Fruit fly (Drosophila melanogaster) whole organism, embryonic: ENCODE results near the gene CG31717.

ENCODE experiments used
- B-H2 ChIP-seq: fragments of 200-800 bp; sonication (Bioruptor generic); optimal IDR thresholded peaks from 2 replicates; lab custom pipeline; 2018; ENCODE audit warnings: missing biosample characterization, mild to moderate bottlenecking, missing genetic modification characterization
- BEAF-32 ChIP-seq: fragments of 200-800 bp; sonication (Bioruptor generic); optimal IDR thresholded peaks from 3 replicates; lab custom pipeline; 2017; ENCODE audit warnings: missing biosample characterization, missing genetic modification characterization, mild to moderate bottlenecking, moderate library complexity, missing genetic modification reagents
- CG1024 ChIP-seq: fragments of 200-800 bp; sonication (Bioruptor generic); IDR thresholded peaks from 2 replicates; pipeline ENCODE4 v1.3.6; 2022; ENCODE audit warnings: missing biosample characterization, missing genetic modification characterization
- CG10959 ChIP-seq: fragments of 200-800 bp; sonication (Bioruptor generic); IDR thresholded peaks from 2 replicates; pipeline ENCODE4 v1.3.6; 2022; ENCODE audit warnings: missing biosample characterization, missing genetic modification characterization
- CG10979 ChIP-seq: fragments of 200-800 bp; sonication (Bioruptor generic); optimal IDR thresholded peaks from 2 replicates; lab custom pipeline; 2018; ENCODE audit warnings: missing biosample characterization, mild to moderate bottlenecking, missing genetic modification characterization, moderate library complexity
- CG11093 ChIP-seq: fragments of 200-800 bp; sonication (Bioruptor generic); IDR thresholded peaks from 3 replicates; pipeline ENCODE4 v1.3.6; 2022; ENCODE audit warnings: missing biosample characterization, missing genetic modification characterization
- CG13775 ChIP-seq: fragments of 200-800 bp; sonication (Bioruptor generic); optimal IDR thresholded peaks from 3 replicates; lab custom pipeline; 2017; ENCODE audit warnings: missing biosample characterization, mild to moderate bottlenecking, missing genetic modification characterization
- CG15269 ChIP-seq: fragments of 200-800 bp; sonication (Bioruptor generic); optimal IDR thresholded peaks from 2 replicates; lab custom pipeline; 2018; ENCODE audit warnings: missing biosample characterization, mild to moderate bottlenecking, missing genetic modification characterization, moderate library complexity
- CG15514 ChIP-seq: fragments of 200-800 bp; sonication (Bioruptor generic); optimal IDR thresholded peaks from 3 replicates; lab custom pipeline; 2017; ENCODE audit warnings: missing biosample characterization, missing genetic modification characterization, mild to moderate bottlenecking, moderate library complexity, missing genetic modification reagents
- CG15696 ChIP-seq: fragments of 200-800 bp; sonication (Bioruptor generic); optimal IDR thresholded peaks from 2 replicates; lab custom pipeline; 2019; ENCODE audit warnings: missing biosample characterization, mild to moderate bottlenecking, missing genetic modification characterization, moderate library complexity
- CG2129 ChIP-seq: fragments of 200-800 bp; sonication (Bioruptor generic); IDR thresholded peaks from 2 replicates; pipeline ENCODE4 v1.3.6; 2022; ENCODE audit warnings: missing biosample characterization, missing genetic modification characterization; ENCODE audit not compliant: partially characterized antibody
- CG2202 ChIP-seq: fragments of 200-800 bp; sonication (Bioruptor generic); optimal IDR thresholded peaks from 2 replicates; lab custom pipeline; 2018; ENCODE audit warnings: missing biosample characterization, mild to moderate bottlenecking, missing genetic modification characterization
- CG2712 ChIP-seq: fragments of 200-800 bp; optimal IDR thresholded peaks from 3 replicates; lab custom pipeline; 2019; ENCODE audit warnings: missing biosample characterization, mild to moderate bottlenecking, missing genetic modification characterization, moderate library complexity
- CG30020 ChIP-seq: fragments of 200-800 bp; optimal IDR thresholded peaks from 2 replicates; lab custom pipeline; 2019; ENCODE audit warnings: missing biosample characterization, mild to moderate bottlenecking, missing genetic modification characterization, moderate library complexity
- CG31365 ChIP-seq: fragments of 200-800 bp; sonication (Bioruptor generic); optimal IDR thresholded peaks from 2 replicates; lab custom pipeline; 2018; ENCODE audit warnings: missing biosample characterization, mild to moderate bottlenecking, missing genetic modification characterization
- CG33213 ChIP-seq: fragments of 200-800 bp; sonication (Bioruptor generic); optimal IDR thresholded peaks from 3 replicates; lab custom pipeline; 2016; ENCODE audit warnings: missing biosample characterization, missing genetic modification characterization
- CG3838 ChIP-seq: fragments of 200-800 bp; sonication (Bioruptor generic); optimal IDR thresholded peaks from 3 replicates; lab custom pipeline; 2016; ENCODE audit warnings: missing biosample characterization, missing genetic modification characterization
- CG4617 ChIP-seq: fragments of 200-800 bp; sonication (Bioruptor generic); optimal IDR thresholded peaks from 3 replicates; lab custom pipeline; 2016; ENCODE audit warnings: missing biosample characterization, missing genetic modification characterization, borderline replicate concordance
- CG7357 ChIP-seq: fragments of 200-800 bp; sonication (Bioruptor generic); IDR thresholded peaks from 3 replicates; pipeline ENCODE4 v1.3.6; 2022; ENCODE audit warnings: missing biosample characterization, missing genetic modification characterization
- CG7963 ChIP-seq: fragments of 200-800 bp; sonication (Bioruptor generic); IDR thresholded peaks from 3 replicates; pipeline ENCODE4 v1.3.6; 2022; ENCODE audit warnings: missing biosample characterization, missing genetic modification characterization; ENCODE audit not compliant: partially characterized antibody
- CTCF ChIP-seq: fragments of 200-800 bp; sonication (Bioruptor generic); optimal IDR thresholded peaks from 2 replicates; lab custom pipeline; 2017; ENCODE audit warnings: missing biosample characterization, mild to moderate bottlenecking, missing genetic modification characterization, moderate library complexity
- D ChIP-seq, 2 experiments: fragments of 200-800 bp in 1 of 2; fragments of >200 bp in 1 of 2; sonication (Bioruptor generic) in 1 of 2; optimal IDR thresholded peaks; 2 replicates in 1 of 2; 3 replicates in 1 of 2; lab custom pipeline; 2017; ENCODE audit warnings: mild to moderate bottlenecking in 1 of 2, missing biosample characterization in 1 of 2, missing genetic modification characterization in 1 of 2, missing genetic modification reagents in 1 of 2
- D19A ChIP-seq: fragments of 200-800 bp; optimal IDR thresholded peaks from 3 replicates; lab custom pipeline; 2019; ENCODE audit warnings: missing biosample characterization, mild to moderate bottlenecking, missing genetic modification characterization, moderate library complexity
- Deaf1 ChIP-seq: fragments of 200-800 bp; optimal IDR thresholded peaks from 3 replicates; lab custom pipeline; 2019; ENCODE audit warnings: missing biosample characterization, mild to moderate bottlenecking, missing genetic modification characterization, moderate library complexity
- Dll ChIP-seq: fragments of 200-800 bp; sonication (Bioruptor generic); IDR thresholded peaks from 4 replicates; pipeline ENCODE4 v1.3.6; 2022; ENCODE audit warnings: missing biosample characterization, missing genetic modification characterization; ENCODE audit not compliant: partially characterized antibody
- Dp ChIP-seq: fragments of 200-800 bp; sonication (Bioruptor generic); optimal IDR thresholded peaks from 2 replicates; lab custom pipeline; 2018; ENCODE audit warnings: missing biosample characterization, mild to moderate bottlenecking, missing genetic modification characterization, moderate library complexity
- Ets97D ChIP-seq: fragments of 200-800 bp; sonication (Bioruptor generic); optimal IDR thresholded peaks from 3 replicates; lab custom pipeline; 2016; ENCODE audit warnings: missing biosample characterization, missing genetic modification characterization
- NC2β ChIP-seq: fragments of 200-800 bp; sonication (Bioruptor generic); optimal IDR thresholded peaks from 2 replicates; lab custom pipeline; 2016; ENCODE audit warnings: missing biosample characterization, missing genetic modification characterization
- Nf-YA ChIP-seq: fragments of 200-800 bp; sonication (Bioruptor generic); IDR thresholded peaks from 2 replicates; pipeline ENCODE4 v1.3.6; 2022; ENCODE audit warnings: missing biosample characterization, missing genetic modification characterization
- Oli ChIP-seq: fragments of 200-800 bp; sonication (Bioruptor generic); optimal IDR thresholded peaks from 2 replicates; lab custom pipeline; 2018; ENCODE audit warnings: missing biosample characterization, mild to moderate bottlenecking, missing genetic modification characterization, moderate library complexity
- Optix ChIP-seq: fragments of 200-800 bp; sonication (Bioruptor generic); IDR thresholded peaks from 3 replicates; pipeline ENCODE4 v1.3.6; 2022; ENCODE audit warnings: missing biosample characterization, missing genetic modification characterization
- Pdp1 ChIP-seq, 2 experiments: fragments of 200-800 bp; sonication (Bioruptor generic); optimal IDR thresholded peaks; 3 replicates each; lab custom pipeline; 2016; ENCODE audit warnings: missing biosample characterization in 2 of 2, missing genetic modification characterization in 2 of 2, mild to moderate bottlenecking in 1 of 2, moderate library complexity in 1 of 2
- Poxn ChIP-seq: fragments of 200-800 bp; sonication (Bioruptor generic); IDR thresholded peaks from 2 replicates; pipeline ENCODE4 v1.3.6; 2022; ENCODE audit warnings: missing biosample characterization, missing genetic modification characterization
- Sin3A ChIP-seq: fragments of >200 bp; optimal IDR thresholded peaks from 2 replicates; lab custom pipeline; 2018
- Sry-δ ChIP-seq: fragments of 200-800 bp; sonication (Bioruptor generic); optimal IDR thresholded peaks from 2 replicates; lab custom pipeline; 2016; ENCODE audit warnings: missing biosample characterization, missing genetic modification characterization
- TFAM ChIP-seq: fragments of 200-800 bp; sonication (Bioruptor generic); optimal IDR thresholded peaks from 2 replicates; lab custom pipeline; 2017; ENCODE audit warnings: missing biosample characterization, missing genetic modification characterization, inconsistent platforms
- Usf ChIP-seq: fragments of 200-800 bp; sonication (Bioruptor generic); optimal IDR thresholded peaks from 2 replicates; lab custom pipeline; 2017; ENCODE audit warnings: missing genotype, missing biosample characterization, missing genetic modification characterization
- Xbp1 ChIP-seq: fragments of 200-800 bp; sonication (Bioruptor generic); optimal IDR thresholded peaks from 3 replicates; lab custom pipeline; 2016; ENCODE audit warnings: missing biosample characterization, mild to moderate bottlenecking, missing genetic modification characterization
- br ChIP-seq: fragments of >200 bp; optimal IDR thresholded peaks from 2 replicates; lab custom pipeline; 2017
- ci ChIP-seq: fragments of 200-800 bp; sonication (Bioruptor generic); IDR thresholded peaks from 3 replicates; pipeline ENCODE4 v1.3.6; 2022; ENCODE audit warnings: missing biosample characterization, missing genetic modification characterization
- en ChIP-seq: fragments of 200-800 bp; sonication (Bioruptor generic); optimal IDR thresholded peaks from 2 replicates; lab custom pipeline; 2016; ENCODE audit warnings: missing biosample characterization, missing genetic modification characterization
- fu2 ChIP-seq: fragments of 200-800 bp; sonication (Bioruptor generic); optimal IDR thresholded peaks from 2 replicates; lab custom pipeline; 2016; ENCODE audit warnings: missing biosample characterization, missing genetic modification characterization
- gcm ChIP-seq: fragments of 200-800 bp; sonication (Bioruptor generic); optimal IDR thresholded peaks from 2 replicates; lab custom pipeline; 2019; ENCODE audit warnings: missing biosample characterization, mild to moderate bottlenecking, missing genetic modification characterization, moderate library complexity
- grau ChIP-seq: fragments of 200-800 bp; optimal IDR thresholded peaks from 3 replicates; lab custom pipeline; 2019; ENCODE audit warnings: missing biosample characterization, mild to moderate bottlenecking, missing genetic modification characterization, moderate library complexity
- gro ChIP-seq: fragments of 200-800 bp; sonication (Bioruptor generic); optimal IDR thresholded peaks from 2 replicates; lab custom pipeline; 2016; ENCODE audit warnings: missing biosample characterization, missing genetic modification characterization
- inv ChIP-seq: fragments of 200-800 bp; sonication (Bioruptor generic); IDR thresholded peaks from 2 replicates; pipeline ENCODE4 v1.3.6; 2022; ENCODE audit warnings: missing biosample characterization, missing genetic modification characterization; ENCODE audit not compliant: partially characterized antibody
- ken ChIP-seq: fragments of 200-800 bp; sonication (Bioruptor generic); IDR thresholded peaks from 3 replicates; pipeline ENCODE4 v1.3.6; 2022; ENCODE audit warnings: missing biosample characterization, missing genetic modification characterization
- lbe ChIP-seq: fragments of 200-800 bp; sonication (Bioruptor generic); optimal IDR thresholded peaks from 2 replicates; lab custom pipeline; 2016; ENCODE audit warnings: missing biosample characterization, mild to moderate bottlenecking, missing genetic modification characterization
- p53 ChIP-seq: fragments of 200-800 bp; sonication (Bioruptor generic); optimal IDR thresholded peaks from 2 replicates; lab custom pipeline; 2016; ENCODE audit warnings: missing biosample characterization, missing genetic modification characterization
- pzg ChIP-seq: fragments of 200-800 bp; sonication (Bioruptor generic); optimal IDR thresholded peaks from 3 replicates; lab custom pipeline; 2018; ENCODE audit warnings: missing biosample characterization, mild to moderate bottlenecking, missing genetic modification characterization, moderate library complexity
- ranshi ChIP-seq: fragments of 200-800 bp; sonication (Bioruptor generic); IDR thresholded peaks from 2 replicates; pipeline ENCODE4 v1.3.6; 2022; ENCODE audit warnings: missing biosample characterization, missing genetic modification characterization
- ssp ChIP-seq: fragments of 200-800 bp; sonication (Bioruptor generic); IDR thresholded peaks from 2 replicates; pipeline ENCODE4 v1.3.6; 2022; ENCODE audit warnings: missing biosample characterization, missing genetic modification characterization

CG31717 gene

DNA sequence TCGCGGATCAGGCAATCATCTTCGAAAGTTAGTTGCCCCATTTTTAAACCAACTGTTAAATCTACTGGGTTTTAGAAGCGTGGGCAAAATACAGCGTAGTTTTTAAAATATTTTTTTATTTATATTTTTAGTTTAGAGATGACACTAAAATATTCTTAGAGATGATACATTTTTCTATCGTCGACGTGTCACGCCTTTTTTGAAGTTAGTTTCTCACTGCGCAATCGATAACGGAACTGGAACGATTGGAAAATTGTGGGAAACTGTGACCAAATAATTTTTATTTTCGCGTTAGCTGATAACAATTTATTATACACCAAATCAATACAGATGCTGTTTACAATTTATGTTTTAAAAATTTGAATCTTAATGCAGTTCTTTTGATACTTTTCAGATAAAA is 28.1 kb downstream of the CG31717 start, which contains the start of gene Utx (continued):
- TF ChIP-seq CG7963 = peak; percentile 51; the same call in 1 of the 3 replicates
- TF ChIP-seq Pdp1 (GFP tag; optimal IDR thresholded peaks at IDR 0.05; lab: Kevin White, UChicago) = no peak
- TF ChIP-seq B-H2 (GFP tag; lab: Kevin White, UChicago) = no peak
- TF ChIP-seq Oli (tag; lab: Kevin White, UChicago) = no peak
- peak; percentile 89 for TF ChIP-seq CG7357 (GFP tag; lab: Robert Waterston, UW)
- no peak for TF ChIP-seq Nf-YA (GFP tag; lab: Robert Waterston, UW)
- peak; percentile 45 for TF ChIP-seq Dp
- no peak for TF ChIP-seq lbe
- TF ChIP-seq CG2712 (tag; lab: Kevin White, UChicago) = no peak
- peak; percentile 92 for TF ChIP-seq Sry-δ (GFP tag; lab: Kevin White, UChicago)
- no peak for TF ChIP-seq D (optimal IDR thresholded peaks at IDR 0.05; lab: Kevin White, UChicago)
- TF ChIP-seq D (GFP tag; optimal IDR thresholded peaks at IDR 0.05; lab: Kevin White, UChicago) = no peak
- TF ChIP-seq Optix (GFP tag; lab: Robert Waterston, UW) = no peak
- peak; percentile 88 for TF ChIP-seq BEAF-32 (GFP tag; lab: Kevin White, UChicago)
- TF ChIP-seq NC2β (GFP tag; lab: Kevin White, UChicago) = no peak
- no peak for TF ChIP-seq ranshi (GFP tag; lab: Robert Waterston, UW)
- peak; percentile 96 for TF ChIP-seq CG30020
- no peak for TF ChIP-seq br (lab: Kevin White, UChicago)
- TF ChIP-seq inv = peak; percentile 88
- TF ChIP-seq Dll = peak; percentile 74
- no peak for TF ChIP-seq CG33213 (GFP tag; lab: Kevin White, UChicago)
- no peak for TF ChIP-seq CG15696
- peak; percentile 81 for TF ChIP-seq CG1024 (GFP tag; lab: Robert Waterston, UW)
- TF ChIP-seq ken (GFP tag; lab: Robert Waterston, UW) = no peak
- no peak for TF ChIP-seq CG13775
- TF ChIP-seq fu2 (GFP tag; lab: Kevin White, UChicago) = no peak
- TF ChIP-seq gro = peak; percentile 61
- no peak for TF ChIP-seq TFAM (GFP tag; lab: Kevin White, UChicago)
- TF ChIP-seq CG15514 (GFP tag; lab: Kevin White, UChicago) = peak; percentile 67
- TF ChIP-seq CG2202 (tag; lab: Kevin White, UChicago) = no peak
- TF ChIP-seq CTCF (GFP tag; lab: Kevin White, UChicago) = no peak
- TF ChIP-seq Usf (GFP tag; lab: Kevin White, UChicago) = no peak
- TF ChIP-seq p53 (GFP tag; lab: Kevin White, UChicago) = no peak
- TF ChIP-seq Poxn (GFP tag; lab: Robert Waterston, UW) = no peak
- peak; percentile 39; the same call in 1 of the 2 replicates for TF ChIP-seq CG2129 (GFP tag; lab: Robert Waterston, UW)
- peak; percentile 94 for TF ChIP-seq ssp (GFP tag; lab: Robert Waterston, UW)
- TF ChIP-seq en (GFP tag; lab: Kevin White, UChicago) = no peak
- TF ChIP-seq CG10959 = no peak
- TF ChIP-seq D19A = no peak
- no peak for TF ChIP-seq CG15269
- peak; percentile 50 for TF ChIP-seq Ets97D (GFP tag; lab: Kevin White, UChicago)
- TF ChIP-seq pzg (GFP tag; lab: Kevin White, UChicago) = peak; percentile 77
- TF ChIP-seq Deaf1 = no peak
- TF ChIP-seq Xbp1 (GFP tag; lab: Kevin White, UChicago) = peak; percentile 41
- peak; percentile 55 for TF ChIP-seq CG4617 (GFP tag; lab: Kevin White, UChicago)
- TF ChIP-seq CG11093 = no peak
- no peak for TF ChIP-seq CG31365
- TF ChIP-seq CG10979 = no peak
- TF ChIP-seq ci = no peak
- TF ChIP-seq gcm = no peak
- TF ChIP-seq CG3838 (GFP tag; lab: Kevin White, UChicago) = no peak
- TF ChIP-seq grau (tag; lab: Kevin White, UChicago) = no peak
- TF ChIP-seq Sin3A (lab: Kevin White, UChicago) = no peak
